Fruit fly (Drosophila melanogaster) whole organism, embryonic: ENCODE results near the gene CG18301.
A peak's percentile ranks its signal among the peaks of the same experiment; 100 is the strongest.

Experiments
- Atf-2 ChIP-seq: fragments of 200-800 bp; sonication (Bioruptor generic); optimal IDR thresholded peaks from 2 replicates; lab custom pipeline; 2016; ENCODE audit warnings: missing biosample characterization, missing genetic modification characterization
- CG10147 ChIP-seq: fragments of 200-800 bp; sonication (Bioruptor generic); optimal IDR thresholded peaks from 2 replicates; lab custom pipeline; 2019; ENCODE audit warnings: missing biosample characterization, mild to moderate bottlenecking, missing genetic modification characterization, moderate library complexity
- CG10267 ChIP-seq: fragments of 200-800 bp; sonication (Bioruptor generic); optimal IDR thresholded peaks from 2 replicates; lab custom pipeline; 2018; ENCODE audit warnings: missing biosample characterization, mild to moderate bottlenecking, missing genetic modification characterization, moderate library complexity
- CG10543 ChIP-seq: fragments of 200-800 bp; sonication (Bioruptor generic); optimal IDR thresholded peaks from 3 replicates; lab custom pipeline; 2017; ENCODE audit warnings: missing biosample characterization, mild to moderate bottlenecking, missing genetic modification characterization, moderate library complexity
- CG12236 ChIP-seq: fragments of 200-800 bp; sonication (Bioruptor generic); optimal IDR thresholded peaks from 2 replicates; lab custom pipeline; 2016; ENCODE audit warnings: missing biosample characterization, missing genetic modification characterization
- CG12391 ChIP-seq: fragments of 200-800 bp; sonication (Bioruptor generic); optimal IDR thresholded peaks from 3 replicates; lab custom pipeline; 2018; ENCODE audit warnings: missing biosample characterization, mild to moderate bottlenecking, missing genetic modification characterization, moderate library complexity
- CG14050 ChIP-seq: fragments of 200-800 bp; sonication (Bioruptor generic); IDR thresholded peaks from 3 replicates; pipeline ENCODE4 v1.3.6; 2022; ENCODE audit warnings: missing biosample characterization, missing genetic modification characterization
- CG15479 ChIP-seq: fragments of 200-800 bp; sonication (Bioruptor generic); optimal IDR thresholded peaks from 3 replicates; lab custom pipeline; 2019; ENCODE audit warnings: missing biosample characterization, mild to moderate bottlenecking, missing genetic modification characterization, moderate library complexity
- CG1647 ChIP-seq: fragments of 200-800 bp; sonication (Bioruptor generic); optimal IDR thresholded peaks from 3 replicates; lab custom pipeline; 2016; ENCODE audit warnings: missing biosample characterization, missing genetic modification characterization
- CG17385 ChIP-seq: fragments of 200-800 bp; sonication (Bioruptor generic); optimal IDR thresholded peaks from 3 replicates; lab custom pipeline; 2018; ENCODE audit warnings: missing biosample characterization, mild to moderate bottlenecking, missing genetic modification characterization
- CG17568 ChIP-seq: fragments of 200-800 bp; sonication (Bioruptor generic); optimal IDR thresholded peaks from 2 replicates; lab custom pipeline; 2018; ENCODE audit warnings: missing biosample characterization, mild to moderate bottlenecking, missing genetic modification characterization, moderate library complexity
- CG3407 ChIP-seq: fragments of 200-800 bp; sonication (Bioruptor generic); optimal IDR thresholded peaks from 2 replicates; lab custom pipeline; 2018; ENCODE audit warnings: missing biosample characterization, mild to moderate bottlenecking, missing genetic modification characterization
- CG3995 ChIP-seq: fragments of 200-800 bp; sonication (Bioruptor generic); optimal IDR thresholded peaks from 3 replicates; lab custom pipeline; 2016; ENCODE audit warnings: missing biosample characterization, missing genetic modification characterization
- CG5245 ChIP-seq: fragments of 200-800 bp; sonication (Bioruptor generic); optimal IDR thresholded peaks from 3 replicates; lab custom pipeline; 2016; ENCODE audit warnings: missing biosample characterization, missing genetic modification characterization
- CG6791 ChIP-seq: fragments of 200-800 bp; sonication (Bioruptor generic); IDR thresholded peaks from 3 replicates; pipeline ENCODE4 v1.3.6; 2022; ENCODE audit warnings: missing biosample characterization, missing genetic modification characterization; ENCODE audit not compliant: partially characterized antibody
- CG7745 ChIP-seq: fragments of 200-800 bp; sonication (Bioruptor generic); optimal IDR thresholded peaks from 2 replicates; lab custom pipeline; 2018; ENCODE audit warnings: missing biosample characterization, mild to moderate bottlenecking, missing genetic modification characterization, moderate library complexity
- CoRest ChIP-seq: fragments of 200-800 bp; sonication (Bioruptor generic); optimal IDR thresholded peaks from 3 replicates; lab custom pipeline; 2018; ENCODE audit warnings: missing biosample characterization, mild to moderate bottlenecking, missing genetic modification characterization, moderate library complexity
- Fer1 ChIP-seq: fragments of 200-800 bp; sonication (Bioruptor generic); optimal IDR thresholded peaks from 2 replicates; lab custom pipeline; 2017; ENCODE audit warnings: missing biosample characterization, mild to moderate bottlenecking, missing genetic modification characterization
- Med ChIP-seq: fragments of 200-800 bp; sonication (Bioruptor generic); peaks from one replicate; lab custom pipeline; 2016; ENCODE audit warnings: missing biosample characterization, missing genetic modification characterization, mild to moderate bottlenecking, inconsistent platforms, moderate library complexity
- Pdp1 ChIP-seq, 2 experiments: fragments of 200-800 bp; sonication (Bioruptor generic); optimal IDR thresholded peaks; 3 replicates each; lab custom pipeline; 2016; ENCODE audit warnings: missing biosample characterization in 2 of 2, missing genetic modification characterization in 2 of 2, mild to moderate bottlenecking in 1 of 2, moderate library complexity in 1 of 2
- Spps ChIP-seq: fragments of 200-800 bp; sonication (Bioruptor generic); optimal IDR thresholded peaks from 2 replicates; lab custom pipeline; 2018; ENCODE audit warnings: missing biosample characterization, mild to moderate bottlenecking, missing genetic modification characterization
- cato ChIP-seq: fragments of 200-800 bp; sonication (Bioruptor generic); optimal IDR thresholded peaks from 2 replicates; lab custom pipeline; 2016; ENCODE audit warnings: missing biosample characterization, missing genetic modification characterization, borderline replicate concordance
- cwo ChIP-seq: fragments of 200-800 bp; sonication (Bioruptor generic); optimal IDR thresholded peaks from 3 replicates; lab custom pipeline; 2017; ENCODE audit warnings: missing biosample characterization, missing genetic modification characterization, mild to moderate bottlenecking, moderate library complexity, missing genetic modification reagents
- dmrt99B ChIP-seq: fragments of 200-800 bp; sonication (Bioruptor generic); optimal IDR thresholded peaks from 2 replicates; lab custom pipeline; 2018; ENCODE audit warnings: missing biosample characterization, mild to moderate bottlenecking, missing genetic modification characterization, moderate library complexity
- ems ChIP-seq: fragments of 200-800 bp; sonication (Bioruptor generic); optimal IDR thresholded peaks from 3 replicates; lab custom pipeline; 2016; ENCODE audit warnings: missing biosample characterization, missing genetic modification characterization
- eve ChIP-seq, 2 experiments: fragments of >200 bp; optimal IDR thresholded peaks; 2 replicates each; lab custom pipeline; 2017; ENCODE audit warnings: missing biosample characterization in 2 of 2, missing genetic modification characterization in 2 of 2
- exex ChIP-seq: fragments of 200-800 bp; sonication (Bioruptor generic); optimal IDR thresholded peaks from 4 replicates; lab custom pipeline; 2018; ENCODE audit warnings: missing biosample characterization, mild to moderate bottlenecking, missing genetic modification characterization, moderate library complexity
- inv ChIP-seq: fragments of 200-800 bp; sonication (Bioruptor generic); IDR thresholded peaks from 2 replicates; pipeline ENCODE4 v1.3.6; 2022; ENCODE audit warnings: missing biosample characterization, missing genetic modification characterization; ENCODE audit not compliant: partially characterized antibody
- klu ChIP-seq: fragments of 200-800 bp; sonication (Bioruptor generic); IDR thresholded peaks from 2 replicates; pipeline ENCODE4 v1.3.6; 2022; ENCODE audit warnings: missing biosample characterization, missing genetic modification characterization
- lab ChIP-seq: fragments of 200-800 bp; sonication (Bioruptor generic); optimal IDR thresholded peaks from 3 replicates; lab custom pipeline; 2017; ENCODE audit warnings: missing biosample characterization, missing genetic modification characterization, mild to moderate bottlenecking, moderate library complexity, missing genetic modification reagents
- pnt ChIP-seq: fragments of 200-800 bp; sonication (Bioruptor generic); optimal IDR thresholded peaks from 3 replicates; lab custom pipeline; 2016; ENCODE audit warnings: missing biosample characterization, missing genetic modification characterization
- sisA ChIP-seq: fragments of 200-800 bp; sonication (Bioruptor generic); IDR thresholded peaks from 2 replicates; pipeline ENCODE4 v1.3.6; 2022; ENCODE audit warnings: missing biosample characterization, missing genetic modification characterization
- sna ChIP-seq: fragments of 200-800 bp; sonication (Bioruptor generic); IDR thresholded peaks from 2 replicates; pipeline ENCODE4 v1.3.6; 2022; ENCODE audit warnings: missing biosample characterization, missing genetic modification characterization; ENCODE audit not compliant: partially characterized antibody
- sob ChIP-seq: fragments of 200-800 bp; sonication (Bioruptor generic); IDR thresholded peaks from 2 replicates; pipeline ENCODE4 v1.3.6; 2022; ENCODE audit warnings: missing biosample characterization, missing genetic modification characterization

CG18301 gene

dm6 chr2L:10506557-10507252 lies 24.9 kb upstream of the CG18301 start, which contains the start of the genes Myo31DF and CG6094 (continued):
- no peak for TF ChIP-seq CG3995 (GFP tag; lab: Kevin White, UChicago)
- no peak for TF ChIP-seq cato (GFP tag; lab: Kevin White, UChicago)
- TF ChIP-seq CG3407 (GFP tag; lab: Kevin White, UChicago): no peak
- TF ChIP-seq CG10543: peak; percentile 44
- TF ChIP-seq CG14050 (GFP tag; lab: Robert Waterston, UW): no peak
- TF ChIP-seq eve (GFP tag; optimal IDR thresholded peaks at IDR 0.05; lab: Kevin White, UChicago): no peak
- TF ChIP-seq lab (GFP tag; lab: Kevin White, UChicago): peak; percentile 46
- peak; percentile 35 for TF ChIP-seq CG12391 (tag; lab: Kevin White, UChicago)
- peak; percentile 39 for TF ChIP-seq Fer1 (GFP tag; lab: Kevin White, UChicago)
- TF ChIP-seq cwo (GFP tag; lab: Kevin White, UChicago): no peak
- no peak for TF ChIP-seq CG5245
- peak; percentile 67 for TF ChIP-seq CoRest (tag; lab: Kevin White, UChicago)
- TF ChIP-seq CG17568 (GFP tag; lab: Kevin White, UChicago): no peak
- no peak for TF ChIP-seq sisA (GFP tag; lab: Robert Waterston, UW)
- TF ChIP-seq CG15479 (GFP tag; lab: Kevin White, UChicago): no peak
- peak; percentile 58 for TF ChIP-seq CG17385 (GFP tag; lab: Kevin White, UChicago)
- TF ChIP-seq CG1647 (GFP tag; lab: Kevin White, UChicago): no peak
- TF ChIP-seq Spps (tag; lab: Kevin White, UChicago): no peak
- no peak for TF ChIP-seq Atf-2
- no peak for TF ChIP-seq CG7745 (tag; lab: Kevin White, UChicago)
- peak; percentile 68; the same call in 2 of the 3 replicates for TF ChIP-seq CG6791
- TF ChIP-seq pnt (GFP tag; lab: Kevin White, UChicago): peak; percentile 7
- no peak for TF ChIP-seq CG10147 (GFP tag; lab: Kevin White, UChicago)
- no peak for TF ChIP-seq sna (GFP tag; lab: Robert Waterston, UW)
- no peak for TF ChIP-seq klu (GFP tag; lab: Robert Waterston, UW)
- no peak; the same call in 1 of the 2 replicates for TF ChIP-seq inv (GFP tag; lab: Robert Waterston, UW)
- no peak for TF ChIP-seq CG12236 (GFP tag; lab: Kevin White, UChicago)
- peak; percentile 68 for TF ChIP-seq ems

- TF ChIP-seq sob (0 out of 2 replicates have a peak, but pooled peaks have one; percentile 12), dmrt99B (tag; lab: Kevin White, UChicago) (no peak), Med (GFP tag; lab: Kevin White, UChicago) (peak; percentile 48), CG10267 (tag; lab: Kevin White, UChicago) (no peak)
Observed at dm6 chr2L:10510088-10510487, 21.5 kb upstream of the CG18301 start, which contains the start of gene CG7384. Gene CG7384, minus strand, starts transcription at chr2L:10510453.

dm6 chr2L:10510843-10511242 lies 20.8 kb upstream of the CG18301 start:
- TF ChIP-seq Pdp1 (GFP tag; optimal IDR thresholded peaks at IDR 0.05; lab: Kevin White, UChicago) (peak in 1 of 2 experiments; percentile 74), exex (no peak)
